Fruit fly (Drosophila melanogaster) whole organism, embryonic: ENCODE results near the gene CG45081.

ENCODE experiments used
- Asciz ChIP-seq: fragments of 200-800 bp; sonication (Bioruptor generic); optimal IDR thresholded peaks from 2 replicates; lab custom pipeline; 2017; ENCODE audit warnings: missing biosample characterization, mild to moderate bottlenecking, missing genetic modification characterization, missing genetic modification reagents
- Atf-2 ChIP-seq: fragments of 200-800 bp; sonication (Bioruptor generic); optimal IDR thresholded peaks from 2 replicates; lab custom pipeline; 2016; ENCODE audit warnings: missing biosample characterization, missing genetic modification characterization
- Blimp-1 ChIP-seq: fragments of 200-800 bp; sonication (Bioruptor generic); optimal IDR thresholded peaks from 3 replicates; lab custom pipeline; 2018; ENCODE audit warnings: missing biosample characterization, missing genetic modification characterization, mild to moderate bottlenecking, moderate library complexity, missing genetic modification reagents
- Bteb2 ChIP-seq: fragments of 200-800 bp; sonication (Bioruptor generic); optimal IDR thresholded peaks from 2 replicates; lab custom pipeline; 2016; ENCODE audit warnings: missing biosample characterization, missing genetic modification characterization
- CG1233 ChIP-seq: fragments of 200-800 bp; sonication (Bioruptor generic); optimal IDR thresholded peaks from 4 replicates; lab custom pipeline; 2018; ENCODE audit warnings: missing biosample characterization, mild to moderate bottlenecking, missing genetic modification characterization
- CG14667 ChIP-seq: fragments of 200-800 bp; sonication (Bioruptor generic); IDR thresholded peaks from 2 replicates; pipeline ENCODE4 v1.3.6; 2022; ENCODE audit warnings: missing biosample characterization, missing genetic modification characterization
- CG15479 ChIP-seq: fragments of 200-800 bp; sonication (Bioruptor generic); optimal IDR thresholded peaks from 3 replicates; lab custom pipeline; 2019; ENCODE audit warnings: missing biosample characterization, mild to moderate bottlenecking, missing genetic modification characterization, moderate library complexity
- CG1603 ChIP-seq: fragments of 200-800 bp; sonication (Bioruptor generic); optimal IDR thresholded peaks from 2 replicates; lab custom pipeline; 2019; ENCODE audit warnings: missing biosample characterization, mild to moderate bottlenecking, missing genetic modification characterization, moderate library complexity
- CG16779 ChIP-seq: fragments of 200-800 bp; sonication (Bioruptor generic); IDR thresholded peaks from 2 replicates; pipeline ENCODE4 v1.3.6; 2022; ENCODE audit warnings: missing biosample characterization, missing genetic modification characterization
- CG17328 ChIP-seq: fragments of 200-800 bp; sonication (Bioruptor generic); IDR thresholded peaks from 2 replicates; pipeline ENCODE4 v1.3.6; 2022; ENCODE audit warnings: missing biosample characterization, missing genetic modification characterization
- CG17802 ChIP-seq: fragments of 200-800 bp; sonication (Bioruptor generic); optimal IDR thresholded peaks from 2 replicates; lab custom pipeline; 2018; ENCODE audit warnings: missing biosample characterization, mild to moderate bottlenecking, missing genetic modification characterization, moderate library complexity
- CG1832 ChIP-seq: fragments of 200-800 bp; sonication (Bioruptor generic); optimal IDR thresholded peaks from 2 replicates; lab custom pipeline; 2017; ENCODE audit warnings: missing biosample characterization, mild to moderate bottlenecking, missing genetic modification characterization, inconsistent platforms
- CG30431 ChIP-seq: fragments of 200-800 bp; sonication (Bioruptor generic); optimal IDR thresholded peaks from 2 replicates; lab custom pipeline; 2017; ENCODE audit warnings: missing biosample characterization, missing genetic modification characterization
- CG31388 ChIP-seq: fragments of 200-800 bp; sonication (Bioruptor generic); optimal IDR thresholded peaks from 2 replicates; lab custom pipeline; 2016; ENCODE audit warnings: missing biosample characterization, missing genetic modification characterization
- CG31441 ChIP-seq: fragments of 200-800 bp; sonication (Bioruptor generic); IDR thresholded peaks from 2 replicates; pipeline ENCODE4 v1.3.6; 2022; ENCODE audit warnings: missing biosample characterization, missing genetic modification characterization
- CG42726 ChIP-seq: fragments of 200-800 bp; sonication (Bioruptor generic); IDR thresholded peaks from 2 replicates; pipeline ENCODE4 v1.3.6; 2022; ENCODE audit warnings: missing biosample characterization, missing genetic modification characterization; ENCODE audit not compliant: partially characterized antibody
- CG5245 ChIP-seq: fragments of 200-800 bp; sonication (Bioruptor generic); optimal IDR thresholded peaks from 3 replicates; lab custom pipeline; 2016; ENCODE audit warnings: missing biosample characterization, missing genetic modification characterization
- CG6689 ChIP-seq: fragments of 200-800 bp; sonication (Bioruptor generic); IDR thresholded peaks from 2 replicates; pipeline ENCODE4 v1.3.6; 2022; ENCODE audit warnings: missing biosample characterization, missing genetic modification characterization
- CG8478 ChIP-seq: fragments of >200 bp; optimal IDR thresholded peaks from 2 replicates; lab custom pipeline; 2018
- CG9727 ChIP-seq: fragments of 200-800 bp; sonication (Bioruptor generic); optimal IDR thresholded peaks from 3 replicates; lab custom pipeline; 2017; ENCODE audit warnings: missing biosample characterization, mild to moderate bottlenecking, missing genetic modification characterization
- CG9797 ChIP-seq: fragments of 200-800 bp; sonication (Bioruptor generic); optimal IDR thresholded peaks from 3 replicates; lab custom pipeline; 2018; ENCODE audit warnings: missing biosample characterization, mild to moderate bottlenecking, missing genetic modification characterization
- CoRest ChIP-seq: fragments of 200-800 bp; sonication (Bioruptor generic); optimal IDR thresholded peaks from 3 replicates; lab custom pipeline; 2018; ENCODE audit warnings: missing biosample characterization, mild to moderate bottlenecking, missing genetic modification characterization, moderate library complexity
- Doc3 ChIP-seq: fragments of 200-800 bp; sonication (Bioruptor generic); IDR thresholded peaks from 3 replicates; pipeline ENCODE4 v1.3.6; 2022; ENCODE audit warnings: missing biosample characterization, missing genetic modification characterization; ENCODE audit not compliant: partially characterized antibody
- Dref ChIP-seq: fragments of 200-800 bp; sonication (Bioruptor generic); IDR thresholded peaks from 2 replicates; pipeline ENCODE4 v1.3.6; 2022; ENCODE audit warnings: missing biosample characterization, missing genetic modification characterization
- Eip74EF ChIP-seq, 2 experiments: fragments of 200-800 bp in 1 of 2; fragments of >200 bp in 1 of 2; sonication (Bioruptor generic) in 1 of 2; optimal IDR thresholded peaks; 2 replicates each; lab custom pipeline; 2017 to 2019; ENCODE audit warnings: missing biosample characterization in 2 of 2, missing genetic modification characterization in 2 of 2, mild to moderate bottlenecking in 1 of 2, moderate library complexity in 1 of 2
- HLH3B ChIP-seq: fragments of 200-800 bp; sonication (Bioruptor generic); IDR thresholded peaks from 2 replicates; pipeline ENCODE4 v1.3.6; 2022; ENCODE audit warnings: missing biosample characterization, missing genetic modification characterization
- Myb ChIP-seq: fragments of 200-800 bp; sonication (Bioruptor generic); optimal IDR thresholded peaks from 2 replicates; lab custom pipeline; 2016; ENCODE audit warnings: missing biosample characterization, missing genetic modification characterization
- Nf-YA ChIP-seq: fragments of 200-800 bp; sonication (Bioruptor generic); IDR thresholded peaks from 2 replicates; pipeline ENCODE4 v1.3.6; 2022; ENCODE audit warnings: missing biosample characterization, missing genetic modification characterization
- Rfx ChIP-seq: fragments of 200-800 bp; sonication (Bioruptor generic); IDR thresholded peaks from 2 replicates; pipeline ENCODE4 v1.3.6; 2022; ENCODE audit warnings: missing biosample characterization, missing genetic modification characterization
- Xrp1 ChIP-seq: fragments of 200-800 bp; sonication (Bioruptor generic); IDR thresholded peaks from 2 replicates; pipeline ENCODE4 v1.3.6; 2022; ENCODE audit warnings: missing biosample characterization, missing genetic modification characterization
- amos ChIP-seq: fragments of 200-800 bp; sonication (Bioruptor generic); IDR thresholded peaks from 2 replicates; pipeline ENCODE4 v1.3.6; 2022; ENCODE audit warnings: missing biosample characterization, missing genetic modification characterization; ENCODE audit not compliant: partially characterized antibody
- ap ChIP-seq: fragments of 200-800 bp; sonication (Bioruptor generic); IDR thresholded peaks from 2 replicates; pipeline ENCODE4 v1.3.6; 2022; ENCODE audit warnings: missing biosample characterization, missing genetic modification characterization
- ara ChIP-seq: fragments of 200-800 bp; sonication (Bioruptor generic); IDR thresholded peaks from 2 replicates; pipeline ENCODE4 v1.3.6; 2022; ENCODE audit warnings: missing biosample characterization, missing genetic modification characterization
- chif ChIP-seq, 2 experiments: fragments of 200-800 bp; sonication (Bioruptor generic); optimal IDR thresholded peaks; 3 replicates each; lab custom pipeline; 2016; ENCODE audit warnings: missing biosample characterization in 2 of 2, missing genetic modification characterization in 2 of 2
- chn ChIP-seq: fragments of 200-800 bp; sonication (Bioruptor generic); optimal IDR thresholded peaks from 2 replicates; lab custom pipeline; 2016; ENCODE audit warnings: missing biosample characterization, missing genetic modification characterization
- dpn ChIP-seq, 2 experiments: fragments of 200-800 bp; sonication (Bioruptor generic); optimal IDR thresholded peaks; 3 replicates each; lab custom pipeline; 2016; ENCODE audit warnings: missing biosample characterization in 2 of 2, missing genetic modification characterization in 2 of 2
- ems ChIP-seq: fragments of 200-800 bp; sonication (Bioruptor generic); optimal IDR thresholded peaks from 3 replicates; lab custom pipeline; 2016; ENCODE audit warnings: missing biosample characterization, missing genetic modification characterization
- exex ChIP-seq: fragments of 200-800 bp; sonication (Bioruptor generic); optimal IDR thresholded peaks from 4 replicates; lab custom pipeline; 2018; ENCODE audit warnings: missing biosample characterization, mild to moderate bottlenecking, missing genetic modification characterization, moderate library complexity
- klu ChIP-seq: fragments of 200-800 bp; sonication (Bioruptor generic); IDR thresholded peaks from 2 replicates; pipeline ENCODE4 v1.3.6; 2022; ENCODE audit warnings: missing biosample characterization, missing genetic modification characterization
- lola ChIP-seq, 3 experiments: fragments of >200 bp in 2 of 3; fragments of 200-800 bp in 1 of 3; sonication (Bioruptor generic) in 1 of 3; optimal IDR thresholded peaks; 2 replicates each; lab custom pipeline; 2017 to 2019; ENCODE audit warnings: missing biosample characterization in 3 of 3, missing genetic modification characterization in 3 of 3, mild to moderate bottlenecking in 1 of 3, moderate library complexity in 1 of 3
- lov ChIP-seq, 2 experiments: fragments of 200-800 bp in 1 of 2; fragments of >200 bp in 1 of 2; sonication (Bioruptor generic) in 1 of 2; IDR thresholded peaks in 1 of 2; optimal IDR thresholded peaks in 1 of 2; 2 replicates in 1 of 2; 3 replicates in 1 of 2; pipeline versions ENCODE4 v1.3.6 to Lab custom; 2017 to 2022; ENCODE audit warnings: missing biosample characterization in 1 of 2, missing genetic modification characterization in 1 of 2
- nerfin-2 ChIP-seq: fragments of 200-800 bp; sonication (Bioruptor generic); IDR thresholded peaks from 2 replicates; pipeline ENCODE4 v1.3.6; 2022; ENCODE audit warnings: missing biosample characterization, missing genetic modification characterization; ENCODE audit not compliant: partially characterized antibody
- pzg ChIP-seq: fragments of 200-800 bp; sonication (Bioruptor generic); optimal IDR thresholded peaks from 3 replicates; lab custom pipeline; 2018; ENCODE audit warnings: missing biosample characterization, mild to moderate bottlenecking, missing genetic modification characterization, moderate library complexity
- sim ChIP-seq: fragments of 200-800 bp; sonication (Bioruptor generic); IDR thresholded peaks from 2 replicates; pipeline ENCODE4 v1.3.6; 2022; ENCODE audit warnings: missing biosample characterization, missing genetic modification characterization
- stwl ChIP-seq: fragments of 200-800 bp; sonication (Bioruptor generic); optimal IDR thresholded peaks from 3 replicates; lab custom pipeline; 2018; ENCODE audit warnings: missing biosample characterization, mild to moderate bottlenecking, missing genetic modification characterization, moderate library complexity
- sug ChIP-seq: fragments of 200-800 bp; optimal IDR thresholded peaks from 2 replicates; lab custom pipeline; 2019; ENCODE audit warnings: missing biosample characterization, mild to moderate bottlenecking, missing genetic modification characterization, moderate library complexity
- tll ChIP-seq, 2 experiments: fragments of 200-800 bp in 1 of 2; fragments of >200 bp in 1 of 2; sonication (Bioruptor generic) in 1 of 2; optimal IDR thresholded peaks; 2 replicates each; lab custom pipeline; 2017 to 2019; ENCODE audit warnings: missing biosample characterization in 2 of 2, missing genetic modification characterization in 2 of 2, mild to moderate bottlenecking in 1 of 2, moderate library complexity in 1 of 2
- usp ChIP-seq: fragments of >200 bp; optimal IDR thresholded peaks from 2 replicates; lab custom pipeline; 2017; ENCODE audit warnings: missing biosample characterization, missing genetic modification characterization
- vvl ChIP-seq: fragments of 200-800 bp; sonication (Bioruptor generic); IDR thresholded peaks from 2 replicates; pipeline ENCODE4 v1.3.6; 2022; ENCODE audit warnings: missing biosample characterization, missing genetic modification characterization
- wek ChIP-seq: fragments of 200-800 bp; sonication (Bioruptor generic); optimal IDR thresholded peaks from 3 replicates; lab custom pipeline; 2018; ENCODE audit warnings: missing biosample characterization, mild to moderate bottlenecking, missing genetic modification characterization, moderate library complexity

Gene CG45081

dm6 chr3L:19264141-19264487 is 1.7 kb upstream of the CG45081 start, which contains the start of gene Max (continued):
- TF ChIP-seq ap (GFP tag; lab: Robert Waterston, UW) (peak; percentile 48), sug (peak; percentile 76), ems (peak; percentile 30), CG9727 (peak; percentile 58), CG9797 (GFP tag; lab: Kevin White, UChicago) (peak; percentile 90), Rfx (GFP tag; lab: Robert Waterston, UW) (peak; percentile 82), CG31388 (GFP tag; lab: Kevin White, UChicago) (no peak), CG5245 (GFP tag; lab: Kevin White, UChicago) (peak; percentile 40), Atf-2 (no peak), tll (GFP tag; optimal IDR thresholded peaks at IDR 0.05; lab: Kevin White, UChicago) (peak in 1 of 2 experiments; percentile 36), CG17802 (tag; lab: Kevin White, UChicago) (peak; percentile 45), Eip74EF (GFP tag; optimal IDR thresholded peaks at IDR 0.05; lab: Kevin White, UChicago) (no peak), sim (GFP tag; lab: Robert Waterston, UW) (peak; percentile 51; the same call in 1 of the 2 replicates), CG6689 (peak; percentile 80), HLH3B (GFP tag; lab: Robert Waterston, UW) (peak; percentile 74), exex (tag; lab: Kevin White, UChicago) (peak; percentile 21), CG42726 (no peak), CG8478 (no peak), Xrp1 (GFP tag; lab: Robert Waterston, UW) (peak; percentile 78), Asciz (GFP tag; lab: Kevin White, UChicago) (no peak), wek (GFP tag; lab: Kevin White, UChicago) (peak; percentile 99), Myb (GFP tag; lab: Kevin White, UChicago) (no peak), CG15479 (GFP tag; lab: Kevin White, UChicago) (no peak), CG17328 (GFP tag; lab: Robert Waterston, UW) (peak; percentile 76), Doc3 (GFP tag; lab: Robert Waterston, UW) (no peak), CG1832 (GFP tag; lab: Kevin White, UChicago) (no peak), Dref (GFP tag; lab: Robert Waterston, UW) (no peak), pzg (GFP tag; lab: Kevin White, UChicago) (peak; percentile 77), vvl (peak; percentile 90), CG16779 (GFP tag; lab: Robert Waterston, UW) (no peak), usp (GFP tag; lab: Kevin White, UChicago) (no peak), CG1603 (tag; lab: Kevin White, UChicago) (peak; percentile 85), Blimp-1 (peak; percentile 70), stwl (tag; lab: Kevin White, UChicago) (peak; percentile 77), klu (GFP tag; lab: Robert Waterston, UW) (no peak), CoRest (tag; lab: Kevin White, UChicago) (peak; percentile 83), CG14667 (peak; percentile 58), ara (GFP tag; lab: Robert Waterston, UW) (peak; percentile 79), lola (GFP tag; optimal IDR thresholded peaks at IDR 0.05; lab: Kevin White, UChicago) (peak in 1 of 3 experiments; percentile 66), amos (GFP tag; lab: Robert Waterston, UW) (peak; percentile 14; the same call in 1 of the 2 replicates), Bteb2 (GFP tag; lab: Kevin White, UChicago) (no peak), chn (GFP tag; lab: Kevin White, UChicago) (peak; percentile 14), nerfin-2 (no peak), Nf-YA (GFP tag; lab: Robert Waterston, UW) (peak; percentile 52), CG31441 (peak; percentile 71), CG1233 (GFP tag; lab: Kevin White, UChicago) (peak; percentile 51), dpn (GFP tag; optimal IDR thresholded peaks at IDR 0.05; lab: Kevin White, UChicago) (peak in 1 of 2 experiments; percentile 63), lov (optimal IDR thresholded peaks at IDR 0.05; lab: Kevin White, UChicago) (no peak), lov (GFP tag; IDR thresholded peaks at IDR 0.05; lab: Robert Waterston, UW) (0 out of 3 replicates have a peak, but pooled peaks have one; percentile 32), chif (GFP tag; optimal IDR thresholded peaks at IDR 0.05; lab: Kevin White, UChicago) (peak in 1 of 2 experiments; percentile 5), CG30431 (peak; percentile 42)
